Worm (Caenorhabditis elegans) whole organism, midembryonic: Measurements from ENCODE around the gene T28D9.16.

Experiments
- T22C8.4 ChIP-seq: fragments of 200-800 bp; sonication (Bioruptor generic); IDR thresholded peaks from 2 replicates; pipeline ENCODE4 v1.3.6; 2022; ENCODE audit warnings: missing genetic modification characterization, missing compliant biosample characterization
- cog-1 ChIP-seq: sonication (generic microtip); optimal IDR thresholded peaks from 2 replicates; lab custom pipeline; 2016; ENCODE audit warnings: missing genetic modification characterization, missing compliant biosample characterization
- klf-2 ChIP-seq: fragments of 200-800 bp; sonication (Bioruptor generic); conservative IDR thresholded peaks from 2 replicates; pipeline ENCODE4 v1.3.6; 2022; ENCODE audit warnings: missing genetic modification reagents, missing genetic modification characterization, missing compliant biosample characterization
- ref-1 ChIP-seq: fragments of 200-800 bp; sonication (Bioruptor generic); conservative IDR thresholded peaks from 2 replicates; pipeline ENCODE4 v1.3.6; 2022; ENCODE audit warnings: missing genetic modification reagents, missing genetic modification characterization, missing compliant biosample characterization
- tab-1 ChIP-seq: fragments of 200-800 bp; sonication (Bioruptor generic); IDR thresholded peaks from 2 replicates; pipeline ENCODE4 v1.3.6; 2022; ENCODE audit warnings: missing genetic modification characterization, missing compliant biosample characterization
- ztf-23 ChIP-seq: fragments of 200-800 bp; sonication (Bioruptor generic); IDR thresholded peaks from 2 replicates; pipeline ENCODE4 v1.3.6; 2022; ENCODE audit warnings: missing genetic modification reagents, missing genetic modification characterization, missing compliant biosample characterization
- ztf-29 ChIP-seq: fragments of 200-800 bp; sonication (Bioruptor generic); IDR thresholded peaks from 2 replicates; pipeline ENCODE4 v1.3.6; 2022; ENCODE audit warnings: missing genetic modification reagents, missing genetic modification characterization, missing compliant biosample characterization

DNA sequence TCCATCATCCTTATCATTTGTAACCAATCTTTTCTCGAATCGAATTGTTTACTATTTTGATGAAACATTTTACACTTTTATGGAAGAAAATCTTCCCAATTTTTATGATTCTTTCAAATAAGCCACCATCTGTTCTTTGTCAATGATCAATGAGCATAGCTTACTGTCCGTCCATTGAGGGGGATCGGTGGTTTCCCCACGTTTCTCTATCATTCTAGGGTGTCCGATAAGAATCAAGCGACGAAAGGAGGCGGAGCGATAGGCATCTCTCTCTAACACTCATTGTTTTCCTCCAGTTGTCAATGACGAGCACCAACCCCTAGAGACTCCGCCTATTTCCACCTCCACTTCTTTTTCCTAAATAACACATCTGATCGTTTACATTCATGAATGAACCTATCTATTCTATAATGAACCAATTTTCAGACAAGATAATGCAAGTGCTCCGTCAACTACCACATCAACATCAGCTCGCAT is 49.1 kb downstream of the T28D9.16 start, which contains the start of gene C56E6.2:
- TF ChIP-seq tab-1 (GFP tag; lab: Robert Waterston, UW), result no peak
- no peak for TF ChIP-seq ztf-29 (GFP tag; lab: Robert Waterston, UW)
- TF ChIP-seq ref-1, result no peak
- TF ChIP-seq ztf-23 (GFP tag; lab: Robert Waterston, UW), result no peak
- no peak for TF ChIP-seq klf-2
- no peak for TF ChIP-seq T22C8.4 (GFP tag; lab: Robert Waterston, UW)
- TF ChIP-seq cog-1 (tag; lab: Kevin White, UChicago), result no peak
